Fruit fly (Drosophila melanogaster) whole organism: ENCODE measurements around the gene CG13484.

Experiments used
- CG8478 ChIP-seq: fragments of >200 bp; optimal IDR thresholded peaks from 2 replicates; lab custom pipeline; 2018; ENCODE audit warnings: inconsistent platforms
- Dll ChIP-seq: fragments of >200 bp; optimal IDR thresholded peaks from 2 replicates; lab custom pipeline; 2017
- EcR ChIP-seq, 2 experiments: fragments of >200 bp; optimal IDR thresholded peaks; 2 replicates each; lab custom pipeline; 2017; ENCODE audit warnings: missing biosample characterization in 2 of 2, missing genetic modification characterization in 2 of 2, missing genetic modification reagents in 2 of 2
- pan ChIP-seq: fragments of >200 bp; optimal IDR thresholded peaks from 2 replicates; lab custom pipeline; 2017
- psq ChIP-seq: fragments of >200 bp; optimal IDR thresholded peaks from 2 replicates; lab custom pipeline; 2017
- usp ChIP-seq: fragments of >200 bp; optimal IDR thresholded peaks from 2 replicates; lab custom pipeline; 2017; ENCODE audit warnings: missing biosample characterization, missing genetic modification characterization, mixed read lengths

Gene CG13484

DNA sequence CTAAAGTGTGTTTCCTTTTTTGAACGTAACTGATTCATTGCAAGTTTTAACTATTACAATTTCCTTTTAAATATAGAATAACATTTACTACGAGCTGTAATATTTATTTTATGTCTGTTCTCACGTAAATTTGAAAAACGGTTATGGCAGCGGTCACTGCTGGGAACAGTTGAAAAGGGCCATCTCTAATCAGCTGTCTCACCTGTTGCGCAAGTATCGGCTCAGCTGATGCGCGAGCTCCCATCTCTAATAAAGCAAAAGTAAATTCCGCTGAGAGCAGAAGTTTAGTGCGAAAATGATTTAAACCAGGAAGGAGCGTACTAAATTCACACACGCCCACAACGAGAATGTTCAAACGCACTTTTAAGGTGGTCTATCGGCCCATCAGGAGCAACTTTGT is 18.7 kb upstream of the CG13484 start, which contains the start of gene Pex1:
Pex1 (plus strand) TSS at position 272 of the 400 bp plus-strand sequence.
- TF ChIP-seq psq (lab: Kevin White, UChicago) (no peak), CG8478 (lab: Kevin White, UChicago) (no peak), pan (lab: Kevin White, UChicago) (no peak), EcR (GFP tag; optimal IDR thresholded peaks at IDR 0.05; lab: Kevin White, UChicago) (no peak), Dll (no peak), usp (GFP tag; lab: Kevin White, UChicago) (no peak)

DNA sequence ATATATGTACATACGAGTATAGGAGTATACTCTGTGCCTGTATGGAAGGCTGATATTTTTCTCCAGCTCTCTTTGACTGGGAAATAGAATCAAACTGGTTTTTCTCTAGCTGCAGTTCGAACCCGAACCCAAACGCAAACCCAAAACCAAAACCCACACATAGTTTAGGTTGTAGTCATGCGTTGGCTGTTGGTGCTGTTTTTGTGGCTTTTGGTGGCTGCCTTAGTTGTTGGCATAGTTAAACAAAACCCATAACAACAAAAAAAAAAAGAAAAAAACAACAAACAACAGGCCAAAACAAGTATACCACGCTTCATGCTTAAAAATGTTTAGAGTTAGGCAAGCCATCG is 11.2 kb upstream of the CG13484 start:
- no peak for TF ChIP-seq psq (lab: Kevin White, UChicago)
- TF ChIP-seq usp (GFP tag; lab: Kevin White, UChicago) = no peak
- no peak for TF ChIP-seq pan (lab: Kevin White, UChicago)
- TF ChIP-seq Dll = no peak
- no peak for TF ChIP-seq EcR (GFP tag; optimal IDR thresholded peaks at IDR 0.05; lab: Kevin White, UChicago)
- TF ChIP-seq CG8478 (lab: Kevin White, UChicago) = no peak

DNA sequence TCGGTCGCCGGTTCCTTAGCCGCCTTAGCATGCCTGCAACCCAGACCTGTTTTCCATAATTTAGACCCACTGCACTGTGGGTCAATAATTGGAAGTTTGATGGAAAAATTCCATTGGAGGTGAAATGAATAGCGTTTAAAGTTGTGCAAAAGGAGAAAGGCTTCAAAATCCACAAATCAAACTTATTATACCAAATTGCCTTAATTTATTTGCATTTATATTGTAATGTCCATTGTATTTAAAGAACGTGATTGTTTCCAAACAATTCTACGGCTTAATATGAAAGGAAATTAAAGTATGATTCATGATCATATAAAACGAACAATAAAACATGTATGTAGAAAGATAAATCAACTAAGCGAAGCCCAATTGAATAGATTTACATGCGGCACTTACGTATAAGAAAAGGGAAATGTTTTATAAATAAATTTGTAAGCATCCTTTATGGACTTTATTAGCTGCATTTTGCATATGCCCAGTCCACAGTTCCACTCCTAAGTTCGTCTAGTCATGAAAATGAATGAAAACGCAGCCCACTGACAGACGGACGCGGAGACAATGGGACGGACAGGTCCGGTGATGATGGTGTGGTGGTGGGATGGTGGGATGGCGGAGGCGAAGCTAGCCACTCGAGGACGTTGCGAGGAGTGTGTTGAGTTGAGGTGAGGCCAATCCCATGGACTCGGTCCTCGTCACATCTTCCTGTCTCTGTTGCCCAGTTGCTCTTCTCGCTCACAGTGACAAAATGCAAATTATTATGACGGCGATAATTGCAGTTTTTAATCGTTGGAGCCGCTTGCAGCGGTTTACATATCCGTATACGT is 10.6 kb upstream of the CG13484 start:
- TF ChIP-seq pan (lab: Kevin White, UChicago) = no peak
- TF ChIP-seq CG8478 (lab: Kevin White, UChicago) = no peak
- no peak for TF ChIP-seq EcR (GFP tag; optimal IDR thresholded peaks at IDR 0.05; lab: Kevin White, UChicago)
- no peak for TF ChIP-seq psq (lab: Kevin White, UChicago)
- no peak for TF ChIP-seq Dll
- TF ChIP-seq usp (GFP tag; lab: Kevin White, UChicago) = no peak

DNA sequence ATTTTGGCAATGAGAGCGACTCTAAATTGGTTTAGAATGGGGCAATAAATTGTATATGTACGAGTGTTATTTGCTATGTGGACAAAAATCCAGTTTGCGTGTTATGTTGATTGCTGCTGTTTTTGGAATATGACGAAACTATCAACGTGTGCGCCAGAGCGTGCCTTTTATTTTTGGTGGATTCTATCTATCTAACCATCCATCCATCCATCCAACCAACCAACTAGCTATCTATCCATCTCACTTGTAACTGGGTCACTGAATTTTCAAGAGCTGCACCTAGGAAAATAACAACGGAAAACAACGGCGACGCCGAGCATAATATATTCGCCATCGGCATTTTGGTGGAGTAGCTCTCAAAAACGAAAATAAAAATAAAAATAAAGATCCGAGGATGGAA is 9.8 kb upstream of the CG13484 start:
- TF ChIP-seq EcR (GFP tag; optimal IDR thresholded peaks at IDR 0.05; lab: Kevin White, UChicago) (no peak), usp (GFP tag; lab: Kevin White, UChicago) (no peak), psq (lab: Kevin White, UChicago) (no peak), CG8478 (lab: Kevin White, UChicago) (no peak), pan (lab: Kevin White, UChicago) (no peak), Dll (no peak)

DNA sequence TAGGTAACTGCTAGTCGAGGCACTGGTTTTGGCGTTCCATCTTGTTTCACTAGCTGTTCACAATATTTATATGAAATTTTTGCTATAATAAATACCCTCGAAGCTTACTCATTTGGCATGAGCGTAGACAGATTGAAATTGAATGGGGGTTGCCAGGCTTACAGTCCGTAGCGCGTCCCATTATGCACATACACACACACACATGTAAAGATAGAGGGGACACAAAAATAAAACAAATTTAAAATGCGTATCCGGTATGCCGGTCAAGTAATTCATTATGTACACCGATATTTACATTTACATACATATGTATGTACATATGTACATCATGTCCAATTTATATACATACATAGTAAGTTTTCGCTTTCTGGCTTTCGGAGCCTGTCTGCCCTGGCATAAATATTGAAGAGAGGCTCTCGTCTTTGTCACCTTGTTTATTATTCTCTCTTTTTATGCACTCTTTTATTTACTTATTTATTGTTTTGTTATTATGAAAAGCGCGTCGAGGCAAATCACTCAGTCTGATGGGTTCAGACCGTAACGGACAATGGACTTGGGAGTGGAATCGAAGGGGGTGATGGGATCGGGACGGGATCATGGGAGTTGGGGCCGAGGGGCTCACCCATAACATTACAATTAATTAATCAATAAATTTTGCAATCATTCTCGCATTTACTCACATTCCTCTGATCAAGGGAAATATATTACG is 6.5 kb upstream of the CG13484 start:
- no peak for TF ChIP-seq psq (lab: Kevin White, UChicago)
- no peak for TF ChIP-seq CG8478 (lab: Kevin White, UChicago)
- no peak for TF ChIP-seq Dll
- TF ChIP-seq pan (lab: Kevin White, UChicago) = no peak
- TF ChIP-seq EcR (GFP tag; optimal IDR thresholded peaks at IDR 0.05; lab: Kevin White, UChicago) = no peak
- no peak for TF ChIP-seq usp (GFP tag; lab: Kevin White, UChicago)

DNA sequence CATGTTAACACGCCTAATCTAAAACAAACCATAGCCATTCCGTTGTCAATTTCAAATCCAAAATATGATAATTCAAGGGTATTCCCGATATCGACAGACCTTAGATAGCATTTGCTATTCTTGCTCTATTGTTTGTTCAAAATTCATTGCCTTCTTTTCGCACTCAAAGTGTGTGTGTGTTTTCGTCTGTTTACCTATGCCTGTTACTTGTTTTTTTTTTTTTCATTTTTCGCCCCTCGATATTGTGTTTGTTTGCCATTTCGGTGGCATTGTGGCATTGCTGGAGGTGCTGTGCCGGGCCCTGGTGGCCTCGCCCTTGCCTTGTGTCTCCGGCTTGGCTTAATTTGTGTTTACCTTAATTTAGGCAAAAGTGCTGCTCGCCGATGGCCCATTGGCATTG is 3.9 kb upstream of the CG13484 start:
- TF ChIP-seq EcR (GFP tag; optimal IDR thresholded peaks at IDR 0.05; lab: Kevin White, UChicago) = no peak
- no peak for TF ChIP-seq Dll
- TF ChIP-seq pan (lab: Kevin White, UChicago) = no peak
- TF ChIP-seq psq (lab: Kevin White, UChicago) = no peak
- TF ChIP-seq CG8478 (lab: Kevin White, UChicago) = no peak
- no peak for TF ChIP-seq usp (GFP tag; lab: Kevin White, UChicago)

DNA sequence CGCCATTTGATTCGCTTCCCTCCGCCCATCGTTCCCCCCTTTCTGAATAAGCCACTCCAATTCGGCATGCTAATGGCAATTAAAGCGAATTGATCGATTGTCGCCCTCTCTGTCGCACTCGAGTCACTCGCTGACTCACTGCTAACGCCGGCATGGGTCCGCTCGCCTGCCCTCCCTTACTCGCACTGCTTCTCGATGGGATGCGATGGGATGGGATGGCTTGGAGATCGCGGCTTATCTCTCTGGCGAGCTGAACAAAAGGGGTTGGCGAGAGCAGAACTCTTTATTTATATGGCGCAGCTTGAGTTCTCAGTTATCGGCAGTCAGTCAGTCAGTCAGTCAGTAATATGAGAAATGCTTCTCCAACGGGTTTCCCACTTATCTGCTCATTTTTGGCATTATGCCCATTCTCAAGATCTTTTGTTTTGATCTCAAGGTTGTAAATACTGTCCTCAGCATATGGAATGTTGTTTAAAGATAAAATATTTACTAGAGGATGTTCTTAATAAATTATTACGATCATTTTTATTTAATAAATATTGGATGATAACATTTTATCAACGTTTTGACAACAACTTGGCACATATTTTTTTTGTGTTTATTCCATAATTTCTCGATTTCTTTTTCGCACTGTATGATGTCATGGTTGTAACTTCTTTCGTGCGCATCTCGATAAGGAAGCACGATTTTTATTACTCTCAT is 3.1 kb upstream of the CG13484 start:
- TF ChIP-seq CG8478 (lab: Kevin White, UChicago) (no peak), Dll (no peak), EcR (GFP tag; optimal IDR thresholded peaks at IDR 0.05; lab: Kevin White, UChicago) (no peak), psq (lab: Kevin White, UChicago) (no peak), usp (GFP tag; lab: Kevin White, UChicago) (no peak), pan (lab: Kevin White, UChicago) (no peak)

DNA sequence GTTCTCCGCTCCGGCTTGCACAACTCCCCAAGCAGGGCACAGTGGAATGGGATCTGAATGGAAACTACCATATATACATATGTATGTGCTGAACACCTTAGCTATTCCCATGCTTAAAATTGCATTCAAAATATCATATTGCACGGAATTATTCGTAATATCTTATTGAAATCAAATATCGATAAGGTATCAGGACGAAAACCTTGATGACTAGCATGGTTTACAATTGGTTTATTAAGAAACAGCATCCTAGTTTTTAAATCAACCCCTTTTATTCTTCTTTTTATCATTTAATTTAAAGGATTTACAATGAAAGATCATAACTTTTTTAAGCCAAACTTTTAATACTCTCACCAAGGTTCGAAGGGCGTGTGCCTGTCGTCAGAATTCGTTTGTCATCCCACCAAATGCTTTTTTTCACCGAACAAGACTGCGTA is 2.4 kb upstream of the CG13484 start:
- TF ChIP-seq Dll = no peak

DNA sequence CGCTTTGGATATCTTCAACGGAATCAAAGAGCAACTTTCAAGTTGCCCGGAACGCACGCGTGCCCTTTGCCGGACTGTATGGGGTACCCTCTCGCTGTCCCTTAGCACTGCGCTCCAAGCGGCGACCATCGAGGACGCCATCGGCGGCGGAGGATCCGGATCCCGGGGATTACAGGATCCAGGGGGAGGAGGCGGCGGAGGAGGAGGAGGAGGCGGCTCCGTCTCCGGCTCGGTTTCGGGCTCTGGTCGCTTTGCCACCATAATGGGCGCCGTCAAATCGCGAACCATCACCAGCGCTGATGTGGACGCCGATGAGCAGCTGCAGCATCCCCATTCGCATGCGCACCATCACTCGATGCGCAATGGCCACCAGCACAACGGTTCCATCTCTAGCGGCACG is 927 bp upstream of the CG13484 start:
- TF ChIP-seq usp (GFP tag; lab: Kevin White, UChicago) (no peak), pan (lab: Kevin White, UChicago) (no peak), Dll (no peak), CG8478 (lab: Kevin White, UChicago) (no peak), psq (lab: Kevin White, UChicago) (no peak), EcR (GFP tag; optimal IDR thresholded peaks at IDR 0.05; lab: Kevin White, UChicago) (no peak)

DNA sequence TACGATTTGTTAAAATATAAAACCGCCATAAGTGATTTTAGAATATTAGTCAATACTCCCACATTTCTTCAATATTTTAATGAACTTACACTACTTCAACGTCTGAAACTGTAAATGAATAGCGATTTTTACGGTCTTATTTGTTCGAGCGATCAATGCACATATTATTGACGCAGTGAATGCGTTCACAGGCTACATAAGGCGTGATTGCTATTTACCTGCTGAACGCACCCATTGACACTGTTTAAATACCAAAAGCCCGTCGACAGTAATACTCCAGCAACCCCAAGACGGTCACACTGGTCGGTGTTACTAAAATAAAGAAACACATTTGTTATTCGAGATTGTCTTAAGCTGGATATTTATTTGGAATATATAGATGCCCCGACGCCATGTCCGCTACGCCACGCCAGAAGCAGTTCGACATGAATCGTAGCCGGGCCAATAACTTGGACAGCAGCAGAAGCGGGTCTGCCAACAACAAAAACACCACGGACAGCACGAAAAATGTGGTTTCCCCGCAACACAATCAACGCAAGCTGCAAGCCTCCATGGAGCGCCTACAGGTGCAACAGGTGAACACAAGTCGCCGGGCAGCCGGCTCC is 1.8 kb downstream of the CG13484 start, which contains the start of gene CG6833:
CG6833 (plus strand) TSS at position 263 of the 605 bp plus-strand sequence.
- TF ChIP-seq EcR (GFP tag; optimal IDR thresholded peaks at IDR 0.05; lab: Kevin White, UChicago) = no peak
- TF ChIP-seq usp (GFP tag; lab: Kevin White, UChicago) = no peak
- TF ChIP-seq CG8478 (lab: Kevin White, UChicago) = no peak
- TF ChIP-seq psq (lab: Kevin White, UChicago) = no peak
- no peak for TF ChIP-seq Dll
- TF ChIP-seq pan (lab: Kevin White, UChicago) = no peak
